Worm (Caenorhabditis elegans) whole organism, young adult: Measurements from ENCODE around the gene Y73C8C.12.

Experiments
- F33H1.4 ChIP-seq: fragments of 200-800 bp; sonication (Bioruptor generic); IDR thresholded peaks from 2 replicates; pipeline ENCODE4 v1.3.6; 2022; ENCODE audit warnings: missing genetic modification reagents, missing genetic modification characterization, missing compliant biosample characterization
- ama-1 ChIP-seq, 3 experiments: fragments of 150-350 bp in 1 of 3; sonication (generic microtip) in 2 of 3; optimal IDR thresholded peaks; 2 replicates each; lab custom pipeline; 2014 to 2018; ENCODE audit warnings: missing biosample characterization in 2 of 3, missing genetic modification characterization in 2 of 3, missing genetic modification reagents in 2 of 3
- him-1 ChIP-seq: sonication (generic microtip); optimal IDR thresholded peaks from 2 replicates; lab custom pipeline; 2016; ENCODE audit warnings: missing genotype, missing genetic modification reagents, missing genetic modification characterization, missing compliant biosample characterization
- snpc-4 ChIP-seq, 5 experiments: fragments of 150-350 bp in 1 of 5; sonication (generic microtip) in 4 of 5; optimal IDR thresholded peaks; 2 replicates each; lab custom pipeline; 2014 to 2018; ENCODE audit warnings: missing genetic modification characterization in 5 of 5, missing biosample characterization in 3 of 5, antibody characterized with exemption in 2 of 5, mild to moderate bottlenecking in 2 of 5, missing compliant biosample characterization in 2 of 5, missing genotype in 2 of 5, moderate library complexity in 2 of 5, missing genetic modification reagents in 1 of 5
- unc-130 ChIP-seq: sonication (generic microtip); optimal IDR thresholded peaks from 2 replicates; lab custom pipeline; 2016; ENCODE audit warnings: missing genetic modification reagents, missing genetic modification characterization, missing compliant biosample characterization

ce11 chrV:3144494-3144893, 19.5 kb downstream of the Y73C8C.12 start, which contains the start of gene srab-10:
- TF ChIP-seq snpc-4 (GFP tag; optimal IDR thresholded peaks at IDR 0.05; lab: Kevin White, UChicago) (no peak), snpc-4 (tag; optimal IDR thresholded peaks at IDR 0.05; lab: Kevin White, UChicago) (no peak), F33H1.4 (GFP tag; lab: Robert Waterston, UW) (no peak), him-1 (tag; lab: Kevin White, UChicago) (no peak), unc-130 (GFP tag; lab: Kevin White, UChicago) (no peak), ama-1 (optimal IDR thresholded peaks at IDR 0.05; lab: Kevin White, UChicago) (no peak), ama-1 (GFP tag; optimal IDR thresholded peaks at IDR 0.05; lab: Kevin White, UChicago) (no peak)
